Fruit fly (Drosophila melanogaster): ENCODE measurements around the gene stops.
A peak's percentile ranks its signal among the peaks of the same experiment; 100 is the strongest.

Gene stops

DNA sequence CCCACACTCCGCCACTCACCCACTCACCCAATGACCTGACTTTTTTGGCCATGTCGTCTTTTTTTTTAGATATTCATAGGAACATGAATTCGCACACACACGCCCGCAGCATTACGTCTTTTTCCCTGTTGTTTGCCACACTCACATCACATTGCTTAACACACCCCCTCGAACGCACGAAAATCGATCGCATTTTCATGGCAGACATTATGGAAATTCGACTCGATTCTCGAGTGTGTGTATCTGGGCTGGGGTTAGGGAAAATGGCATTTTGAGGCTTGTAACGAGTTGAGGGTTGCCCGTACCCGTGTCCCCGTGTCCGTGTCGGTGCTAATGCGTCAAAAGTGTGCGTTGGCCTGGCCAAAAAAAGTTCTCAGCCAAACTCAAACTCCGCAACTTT is 27.2 kb downstream of the stops start:
- TF ChIP-seq CrebA (GFP tag; optimal IDR thresholded peaks at IDR 0.05; ENCODE audit: borderline replicate concordance) (no peak), Hr83 (GFP tag; optimal IDR thresholded peaks at IDR 0.05; ENCODE audit: poor library complexity, severe bottlenecking) (no peak), fru (GFP tag; optimal IDR thresholded peaks at IDR 0.05) (no peak), Mio (GFP tag; optimal IDR thresholded peaks at IDR 0.05) (no peak)

DNA sequence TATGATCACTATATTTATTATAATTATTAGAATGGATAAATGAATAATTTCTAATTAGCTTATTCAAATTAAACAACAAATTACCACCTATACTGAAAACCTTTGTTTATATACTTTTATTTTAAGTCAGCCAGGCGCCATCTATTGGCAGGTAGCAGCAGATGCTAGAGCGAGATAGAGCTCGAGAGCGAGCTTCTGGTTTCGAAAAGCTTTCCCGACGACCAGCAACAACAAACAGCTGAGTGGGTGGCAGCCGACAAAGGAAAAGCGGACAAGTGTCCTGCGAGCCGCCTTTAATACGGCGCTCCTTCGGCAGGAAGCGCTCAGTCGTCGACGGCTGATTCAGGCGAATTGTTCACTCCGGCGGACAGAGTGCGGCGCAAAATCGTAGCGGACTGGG is 34.9 kb downstream of the stops start, which contains the start of gene Gycbeta100B:
TSS of gene Gycbeta100B (plus strand) at position 337 of the 400 bp plus-strand sequence.
- no peak for TF ChIP-seq Vsx2 (GFP tag; optimal IDR thresholded peaks at IDR 0.05; ENCODE audit: partially characterized antibody)
- TF ChIP-seq usp (GFP tag; optimal IDR thresholded peaks at IDR 0.05): no peak

DNA sequence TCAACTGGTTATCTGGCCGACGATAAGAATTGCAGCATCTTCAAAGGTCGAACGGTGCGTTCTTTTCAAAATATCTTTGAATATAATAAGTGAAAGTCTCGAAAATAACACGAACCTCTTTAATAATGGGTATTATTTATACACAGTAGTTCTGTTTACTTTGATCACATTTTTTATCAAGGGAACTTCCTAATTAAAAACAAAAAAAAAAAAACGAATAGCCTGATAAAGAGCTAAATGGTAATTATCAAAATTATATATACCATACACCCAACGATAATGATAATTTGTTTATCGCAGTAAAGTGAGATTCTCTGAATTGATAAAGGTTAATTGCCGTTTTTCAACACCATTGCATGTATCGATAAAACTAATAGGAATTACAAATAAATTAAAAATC is 38.3 kb downstream of the stops start, which contains the start of gene Ktch:
TSS of gene Ktch (minus strand) at position 101 of the 400 bp plus-strand sequence.
- no peak for TF ChIP-seq Sp1 (GFP tag; optimal IDR thresholded peaks at IDR 0.05)
- TF ChIP-seq Dif (GFP tag; optimal IDR thresholded peaks at IDR 0.05; ENCODE audit: partially characterized antibody): no peak
- TF ChIP-seq brk (GFP tag; optimal IDR thresholded peaks at IDR 0.05): no peak
- TF ChIP-seq Dfd (GFP tag; optimal IDR thresholded peaks at IDR 0.05): no peak
- TF ChIP-seq CG32264 (GFP tag; optimal IDR thresholded peaks at IDR 0.05): no peak
- no peak for TF ChIP-seq N (GFP tag; optimal IDR thresholded peaks at IDR 0.05)
- no peak for TF ChIP-seq dl (GFP tag; optimal IDR thresholded peaks at IDR 0.05; ENCODE audit: insufficient read depth in 1 of 2, partially characterized antibody in 2 of 2)
- TF ChIP-seq CrebA (GFP tag; optimal IDR thresholded peaks at IDR 0.05; ENCODE audit: borderline replicate concordance): no peak
- TF ChIP-seq lola (GFP tag; optimal IDR thresholded peaks at IDR 0.05): no peak
- TF ChIP-seq Vsx2 (GFP tag; optimal IDR thresholded peaks at IDR 0.05; ENCODE audit: partially characterized antibody): no peak
- TF ChIP-seq dmrt93B (GFP tag; optimal IDR thresholded peaks at IDR 0.05): no peak
- TF ChIP-seq Hnf4 (GFP tag; optimal IDR thresholded peaks at IDR 0.05): no peak
- no peak for TF ChIP-seq Rel (GFP tag; optimal IDR thresholded peaks at IDR 0.05)
- no peak for TF ChIP-seq Rel (tag; optimal IDR thresholded peaks at IDR 0.05)
- no peak for TF ChIP-seq ey (GFP tag; optimal IDR thresholded peaks at IDR 0.05)
- TF ChIP-seq Mio (GFP tag; optimal IDR thresholded peaks at IDR 0.05): no peak
- no peak for TF ChIP-seq tai (GFP tag; optimal IDR thresholded peaks at IDR 0.05)
- TF ChIP-seq psq (GFP tag; optimal IDR thresholded peaks at IDR 0.05): no peak

DNA sequence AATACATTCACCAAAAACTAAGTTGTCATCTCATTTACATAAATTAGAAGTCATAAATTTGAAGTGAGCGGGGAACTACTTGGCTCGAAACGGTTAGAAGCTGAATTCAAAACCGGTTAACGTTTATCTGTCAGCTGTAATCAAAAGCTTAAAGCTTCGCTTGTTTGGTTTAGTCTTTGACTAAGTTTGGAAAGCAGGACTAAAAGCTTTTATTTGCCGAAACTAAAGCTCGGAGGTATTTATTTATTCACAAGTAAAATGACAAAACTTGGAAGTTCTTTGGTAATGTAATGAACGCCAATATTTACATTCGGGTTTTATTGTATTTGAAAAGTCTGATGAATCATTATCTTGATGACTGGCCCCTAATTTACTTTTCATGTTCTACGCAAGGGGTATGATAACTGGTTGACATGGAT is 41.5 kb downstream of the stops start:
- TF ChIP-seq Rel (GFP tag; optimal IDR thresholded peaks at IDR 0.05) (no peak), Rel (tag; optimal IDR thresholded peaks at IDR 0.05) (peak; percentile 68), woc (GFP tag; optimal IDR thresholded peaks at IDR 0.05) (no peak), pan (optimal IDR thresholded peaks at IDR 0.05) (no peak), sage (GFP tag; optimal IDR thresholded peaks at IDR 0.05) (no peak)

DNA sequence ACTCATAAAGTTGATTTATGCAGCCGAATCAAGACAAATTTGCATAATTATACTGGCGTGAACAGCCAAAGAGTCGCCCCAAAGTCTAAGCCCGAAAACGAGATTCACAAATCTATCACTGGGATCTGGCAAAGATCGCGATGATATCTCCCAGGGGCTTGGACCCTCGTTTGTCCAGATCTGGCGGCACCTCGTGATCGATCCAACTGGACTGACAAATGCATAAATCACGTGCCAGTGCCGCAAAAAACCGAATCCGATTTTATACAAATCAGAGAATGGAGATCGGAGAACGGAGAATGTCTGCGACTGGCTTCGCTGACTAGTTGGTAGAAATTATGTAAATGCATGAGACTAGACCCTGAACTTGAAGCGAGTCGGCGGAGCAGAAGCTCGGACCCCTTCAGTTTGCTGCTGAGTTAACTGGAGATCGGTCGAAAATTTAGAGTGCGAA is 43.1 kb downstream of the stops start, which contains the start of gene CG15554:
TSS of gene CG15554 (plus strand) at position 404 of the 454 bp plus-strand sequence.
- TF ChIP-seq Mio (GFP tag; optimal IDR thresholded peaks at IDR 0.05) (no peak), N (GFP tag; optimal IDR thresholded peaks at IDR 0.05) (no peak), brk (GFP tag; optimal IDR thresholded peaks at IDR 0.05) (no peak), Vsx2 (GFP tag; optimal IDR thresholded peaks at IDR 0.05; ENCODE audit: partially characterized antibody) (no peak), foxo (GFP tag; optimal IDR thresholded peaks at IDR 0.05) (no peak), HLH106 (tag; optimal IDR thresholded peaks at IDR 0.05) (no peak), dl (GFP tag; optimal IDR thresholded peaks at IDR 0.05; ENCODE audit: insufficient read depth in 1 of 2, partially characterized antibody in 2 of 2) (no peak), jim (GFP tag; optimal IDR thresholded peaks at IDR 0.05) (no peak), Sp1 (GFP tag; optimal IDR thresholded peaks at IDR 0.05) (no peak), lola (GFP tag; optimal IDR thresholded peaks at IDR 0.05) (no peak), rgr (GFP tag; optimal IDR thresholded peaks at IDR 0.05) (no peak), sage (GFP tag; optimal IDR thresholded peaks at IDR 0.05) (no peak), CG32264 (GFP tag; optimal IDR thresholded peaks at IDR 0.05) (no peak), h (GFP tag; optimal IDR thresholded peaks at IDR 0.05) (no peak), Rel (GFP tag; optimal IDR thresholded peaks at IDR 0.05) (no peak), Rel (tag; optimal IDR thresholded peaks at IDR 0.05) (no peak), usp (GFP tag; optimal IDR thresholded peaks at IDR 0.05) (no peak), Hnf4 (GFP tag; optimal IDR thresholded peaks at IDR 0.05) (no peak)
